Fruit fly (Drosophila melanogaster) whole organism: ENCODE results near the gene ldbr.

Experiments
- CG8478 ChIP-seq: fragments of >200 bp; optimal IDR thresholded peaks from 2 replicates; lab custom pipeline; 2018; ENCODE audit warnings: inconsistent platforms
- Dll ChIP-seq: fragments of >200 bp; optimal IDR thresholded peaks from 2 replicates; lab custom pipeline; 2017
- EcR ChIP-seq, 2 experiments: fragments of >200 bp; optimal IDR thresholded peaks; 2 replicates each; lab custom pipeline; 2017; ENCODE audit warnings: missing biosample characterization in 2 of 2, missing genetic modification characterization in 2 of 2, missing genetic modification reagents in 2 of 2
- pan ChIP-seq: fragments of >200 bp; optimal IDR thresholded peaks from 2 replicates; lab custom pipeline; 2017
- psq ChIP-seq: fragments of >200 bp; optimal IDR thresholded peaks from 2 replicates; lab custom pipeline; 2017
- usp ChIP-seq: fragments of >200 bp; optimal IDR thresholded peaks from 2 replicates; lab custom pipeline; 2017; ENCODE audit warnings: missing biosample characterization, missing genetic modification characterization, mixed read lengths

ldbr gene

dm6 chr3L:8128396-8129050 is 6.9 kb downstream of the ldbr start:
- no peak for TF ChIP-seq pan (lab: Kevin White, UChicago)
- TF ChIP-seq Dll (lab: Kevin White, UChicago) = no peak
- no peak for TF ChIP-seq usp (GFP tag; lab: Kevin White, UChicago)
- TF ChIP-seq CG8478 (lab: Kevin White, UChicago) = no peak
- TF ChIP-seq psq = no peak
- no peak for TF ChIP-seq EcR (GFP tag; optimal IDR thresholded peaks at IDR 0.05; lab: Kevin White, UChicago)

DNA sequence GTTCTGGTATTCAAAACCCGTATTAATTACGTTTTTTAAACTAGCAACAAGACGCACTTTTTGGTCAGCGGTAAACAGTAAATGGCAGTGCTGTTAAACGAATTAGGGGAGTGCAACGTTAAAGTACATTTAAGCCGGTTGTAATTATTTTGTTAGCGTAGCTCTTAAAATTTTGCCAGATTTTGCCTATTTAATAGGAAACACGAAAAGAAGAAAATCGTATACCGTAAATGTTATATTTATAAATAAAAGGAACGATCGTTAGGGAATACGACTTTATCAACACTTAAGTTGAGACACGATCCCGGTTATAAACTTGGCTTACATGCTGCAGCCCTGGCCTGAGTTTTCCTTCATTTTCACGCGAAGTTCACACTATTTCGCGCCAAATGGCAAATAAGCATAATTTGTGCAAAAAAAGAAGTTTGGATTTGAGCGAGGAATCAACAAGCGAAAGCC is 15.8 kb downstream of the ldbr start, which contains the start of the genes Setx and mus301:
Gene Setx, minus strand, starts transcription at position 51 of the 459 bp plus-strand sequence.
Gene mus301, plus strand, starts transcription at position 361 of the 459 bp plus-strand sequence.
- TF ChIP-seq Dll (lab: Kevin White, UChicago) = no peak
- no peak for TF ChIP-seq EcR (GFP tag; optimal IDR thresholded peaks at IDR 0.05; lab: Kevin White, UChicago)
- no peak for TF ChIP-seq usp (GFP tag; lab: Kevin White, UChicago)
- no peak for TF ChIP-seq psq
- TF ChIP-seq pan (lab: Kevin White, UChicago) = no peak
- TF ChIP-seq CG8478 (lab: Kevin White, UChicago) = no peak

DNA sequence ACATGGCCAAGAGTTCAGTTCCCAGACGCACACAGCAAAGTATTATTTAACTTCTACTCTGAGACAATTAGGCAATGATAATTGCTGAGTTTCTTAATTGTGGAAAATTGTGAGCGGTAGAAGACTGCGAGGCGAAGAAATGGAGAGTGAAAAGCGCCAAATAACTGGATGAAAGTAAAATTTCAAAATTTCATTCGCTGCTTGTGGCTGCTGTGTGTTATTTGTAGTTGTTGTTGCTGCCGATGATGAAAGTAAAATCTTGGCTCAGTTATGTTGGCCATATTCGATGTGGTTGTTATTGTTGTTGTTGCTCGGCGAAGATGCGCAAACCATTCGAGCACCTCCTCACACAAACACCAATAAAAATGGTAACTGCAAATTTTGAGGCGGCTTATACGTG is 28.7 kb downstream of the ldbr start:
- TF ChIP-seq Dll (lab: Kevin White, UChicago) (no peak), CG8478 (lab: Kevin White, UChicago) (no peak), EcR (GFP tag; optimal IDR thresholded peaks at IDR 0.05; lab: Kevin White, UChicago) (no peak), usp (GFP tag; lab: Kevin White, UChicago) (no peak), psq (no peak), pan (lab: Kevin White, UChicago) (no peak)

- TF ChIP-seq CG8478 (lab: Kevin White, UChicago) = no peak
- TF ChIP-seq usp (GFP tag; lab: Kevin White, UChicago) = no peak
Measured at dm6 chr3L:8150812-8151211, 29.2 kb downstream of the ldbr start.

dm6 chr3L:8151727-8152199 is 30.1 kb downstream of the ldbr start, which contains the start of gene CG13676:
Gene CG13676, minus strand, starts transcription at chr3L:8151813.
- no peak for TF ChIP-seq psq
- no peak for TF ChIP-seq pan (lab: Kevin White, UChicago)
- TF ChIP-seq CG8478 (lab: Kevin White, UChicago) = no peak
- TF ChIP-seq EcR (GFP tag; optimal IDR thresholded peaks at IDR 0.05; lab: Kevin White, UChicago) = no peak
- TF ChIP-seq usp (GFP tag; lab: Kevin White, UChicago) = no peak
- no peak for TF ChIP-seq Dll (lab: Kevin White, UChicago)

DNA sequence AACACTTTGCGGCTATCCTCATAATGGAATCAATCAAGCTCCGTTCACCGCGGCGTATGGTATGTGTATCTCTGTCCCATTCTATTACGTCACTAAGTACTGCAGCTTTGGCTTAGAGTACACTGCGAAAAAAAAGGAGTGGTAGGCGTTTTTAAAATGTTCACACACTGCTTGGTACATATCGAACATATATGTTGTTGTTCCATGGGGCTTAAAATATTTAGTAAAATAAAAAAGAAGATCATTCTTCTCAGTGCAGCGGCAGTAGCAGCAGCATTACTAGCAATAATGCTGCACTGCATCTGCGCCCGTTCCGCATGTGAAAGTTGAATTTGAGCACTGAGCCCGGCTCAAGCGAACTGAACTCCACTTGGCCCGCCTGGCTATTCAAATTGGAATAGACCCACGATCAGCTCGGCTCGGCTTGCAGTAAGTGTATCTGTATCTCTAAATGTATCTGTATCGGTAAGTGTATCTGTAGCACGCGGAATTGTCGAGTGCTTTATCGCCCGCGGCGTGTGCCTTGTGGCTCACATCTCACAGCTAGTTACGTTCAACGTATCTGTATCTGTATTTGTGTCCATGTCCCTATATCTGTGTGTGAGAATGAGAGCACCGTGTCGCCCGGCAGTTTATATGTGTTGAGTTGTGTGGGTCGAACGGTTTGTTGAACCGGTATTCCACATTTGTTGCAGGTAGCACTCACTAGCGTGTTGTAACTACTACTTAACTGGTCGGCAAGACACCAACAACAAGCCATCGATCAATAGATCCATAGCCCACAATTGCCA is 31.8 kb downstream of the ldbr start:
- no peak for TF ChIP-seq EcR (GFP tag; optimal IDR thresholded peaks at IDR 0.05; lab: Kevin White, UChicago)
- TF ChIP-seq CG8478 (lab: Kevin White, UChicago) = no peak
- no peak for TF ChIP-seq pan (lab: Kevin White, UChicago)
- TF ChIP-seq psq = no peak
- TF ChIP-seq usp (GFP tag; lab: Kevin White, UChicago) = no peak
- TF ChIP-seq Dll (lab: Kevin White, UChicago) = no peak

dm6 chr3L:8154544-8154943 is 32.9 kb downstream of the ldbr start:
- TF ChIP-seq psq (no peak), pan (lab: Kevin White, UChicago) (no peak), EcR (GFP tag; optimal IDR thresholded peaks at IDR 0.05; lab: Kevin White, UChicago) (no peak), CG8478 (lab: Kevin White, UChicago) (no peak), usp (GFP tag; lab: Kevin White, UChicago) (no peak), Dll (lab: Kevin White, UChicago) (no peak)

dm6 chr3L:8155324-8155723 is 33.7 kb downstream of the ldbr start:
- no peak for TF ChIP-seq Dll (lab: Kevin White, UChicago)

- no peak for TF ChIP-seq CG8478 (lab: Kevin White, UChicago)
- no peak for TF ChIP-seq pan (lab: Kevin White, UChicago)
- TF ChIP-seq EcR (GFP tag; optimal IDR thresholded peaks at IDR 0.05; lab: Kevin White, UChicago) = no peak
- no peak for TF ChIP-seq psq
- no peak for TF ChIP-seq usp (GFP tag; lab: Kevin White, UChicago)
- no peak for TF ChIP-seq Dll (lab: Kevin White, UChicago)
Measured at dm6 chr3L:8156199-8156598, 34.6 kb downstream of the ldbr start.

dm6 chr3L:8157079-8157478 is 35.5 kb downstream of the ldbr start:
- TF ChIP-seq EcR (GFP tag; optimal IDR thresholded peaks at IDR 0.05; lab: Kevin White, UChicago) (no peak), Dll (lab: Kevin White, UChicago) (no peak), pan (lab: Kevin White, UChicago) (no peak), psq (no peak), CG8478 (lab: Kevin White, UChicago) (no peak), usp (GFP tag; lab: Kevin White, UChicago) (no peak)

DNA sequence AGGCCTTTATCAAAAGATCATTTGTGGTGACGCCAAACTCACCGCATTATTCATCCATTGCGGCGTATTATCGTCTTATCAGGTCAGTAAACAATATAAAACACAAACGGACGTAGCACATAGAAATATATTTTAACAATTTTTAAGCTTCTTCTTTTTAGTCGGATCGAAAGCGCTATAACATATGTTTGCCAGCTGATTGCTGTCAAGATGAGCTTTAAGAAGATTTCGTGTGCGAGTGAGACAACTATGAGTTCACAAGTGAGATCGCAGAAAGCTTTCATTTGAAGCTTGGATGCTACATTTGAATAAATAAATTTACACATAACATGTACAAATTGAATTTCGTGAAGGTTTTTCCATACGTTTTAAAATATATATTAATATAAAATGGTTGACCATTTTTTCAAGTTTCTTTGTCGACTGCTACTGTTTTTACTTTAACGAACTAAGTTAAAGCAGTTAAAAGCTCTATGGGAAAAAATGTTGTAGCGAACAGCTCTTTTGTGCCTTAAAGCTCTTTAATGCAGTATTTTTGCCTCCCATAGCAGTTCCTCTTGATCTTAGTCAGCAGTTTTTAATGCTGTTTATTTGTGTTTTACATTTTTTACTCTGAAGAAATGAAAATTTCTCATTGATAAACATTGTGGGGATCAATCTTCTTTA is 37.2 kb downstream of the ldbr start, which contains the start of gene CG42445:
Gene CG42445, minus strand, starts transcription at position 186 of the 666 bp plus-strand sequence.
- TF ChIP-seq psq (no peak), Dll (lab: Kevin White, UChicago) (no peak), pan (lab: Kevin White, UChicago) (no peak)
